Worm (Caenorhabditis elegans) whole organism, early embryonic: ENCODE data around the gene gcy-36.

Experiments used
- B0310.2 ChIP-seq: sonication (generic microtip); optimal IDR thresholded peaks from 2 replicates; lab custom pipeline; 2016; ENCODE audit warnings: mild to moderate bottlenecking, missing genetic modification characterization, missing compliant biosample characterization
- F13C5.2 ChIP-seq: sonication (generic microtip); optimal IDR thresholded peaks from 2 replicates; lab custom pipeline; 2017; ENCODE audit warnings: mild to moderate bottlenecking, missing genetic modification characterization, inconsistent platforms, missing compliant biosample characterization
- aly-1 ChIP-seq: sonication (generic microtip); optimal IDR thresholded peaks from 2 replicates; lab custom pipeline; 2016; ENCODE audit warnings: missing genetic modification characterization, missing compliant biosample characterization
- ama-1 ChIP-seq: fragments of 150-350 bp; optimal IDR thresholded peaks from 2 replicates; lab custom pipeline; 2014
- ceh-13 ChIP-seq: fragments of 200-800 bp; sonication (Bioruptor generic); optimal IDR thresholded peaks from 2 replicates; lab custom pipeline; 2018; ENCODE audit warnings: mild to moderate bottlenecking, missing genetic modification characterization, missing compliant biosample characterization
- ceh-36 ChIP-seq: sonication (generic microtip); optimal IDR thresholded peaks from 2 replicates; lab custom pipeline; 2016; ENCODE audit warnings: missing genetic modification characterization, inconsistent platforms, missing compliant biosample characterization
- ets-7 ChIP-seq: sonication (generic microtip); optimal IDR thresholded peaks from 2 replicates; lab custom pipeline; 2016; ENCODE audit warnings: missing genotype, missing genetic modification characterization, missing compliant biosample characterization
- flt-1 ChIP-seq: fragments of 200-800 bp; sonication (Bioruptor generic); IDR thresholded peaks from 2 replicates; pipeline ENCODE4 v1.3.6; 2022; ENCODE audit warnings: missing genetic modification characterization, missing compliant biosample characterization
- hmbx-1 ChIP-seq: sonication (generic microtip); optimal IDR thresholded peaks from 2 replicates; lab custom pipeline; 2016; ENCODE audit warnings: mild to moderate bottlenecking, missing genetic modification characterization, missing compliant biosample characterization
- hmg-4 ChIP-seq: fragments of 200-800 bp; sonication (Bioruptor generic); optimal IDR thresholded peaks from 2 replicates; lab custom pipeline; 2018; ENCODE audit warnings: mild to moderate bottlenecking, missing genetic modification characterization, missing compliant biosample characterization
- hnd-1 ChIP-seq: sonication (generic microtip); optimal IDR thresholded peaks from 2 replicates; lab custom pipeline; 2016; ENCODE audit warnings: missing genetic modification characterization, missing compliant biosample characterization
- pes-1 ChIP-seq: fragments of 200-800 bp; sonication (Bioruptor generic); IDR thresholded peaks from 2 replicates; pipeline ENCODE4 v1.3.6; 2022; ENCODE audit warnings: missing genetic modification reagents, missing genetic modification characterization, missing compliant biosample characterization
- scrt-1 ChIP-seq: fragments of 200-800 bp; sonication (Bioruptor generic); IDR thresholded peaks from 2 replicates; pipeline ENCODE4 v1.3.6; 2022; ENCODE audit warnings: missing genetic modification characterization, missing compliant biosample characterization
- sea-1 ChIP-seq: fragments of 200-800 bp; sonication (Bioruptor generic); conservative IDR thresholded peaks from 2 replicates; pipeline ENCODE4 v1.3.6; 2022; ENCODE audit warnings: missing genetic modification characterization, missing compliant biosample characterization
- tbx-11 ChIP-seq: fragments of 200-800 bp; sonication (Bioruptor generic); IDR thresholded peaks from 2 replicates; pipeline ENCODE4 v1.3.6; 2022; ENCODE audit warnings: missing genetic modification characterization, missing compliant biosample characterization
- tbx-37 ChIP-seq: fragments of 200-800 bp; sonication (Bioruptor generic); conservative IDR thresholded peaks from 2 replicates; pipeline ENCODE4 v1.3.6; 2022; ENCODE audit warnings: missing genetic modification reagents, missing genetic modification characterization, missing compliant biosample characterization
- tra-4 ChIP-seq: sonication (generic microtip); optimal IDR thresholded peaks from 2 replicates; lab custom pipeline; 2017; ENCODE audit warnings: missing genetic modification characterization, missing compliant biosample characterization

gcy-36 gene

ce11 chrX:15478717-15479116 lies at the start of gene gcy-36:
gcy-36 (plus strand) TSS chrX:15479017.
- no peak for TF ChIP-seq scrt-1 (GFP tag; lab: Robert Waterston, UW)
- no peak for TF ChIP-seq hnd-1 (tag; lab: Kevin White, UChicago)
- TF ChIP-seq hmg-4 (GFP tag; lab: Kevin White, UChicago) = no peak
- TF ChIP-seq flt-1 (GFP tag; lab: Robert Waterston, UW) = no peak
- TF ChIP-seq tra-4 (tag; lab: Kevin White, UChicago) = no peak
- no peak for TF ChIP-seq tbx-11
- TF ChIP-seq ceh-36 (tag; lab: Kevin White, UChicago) = no peak
- no peak for TF ChIP-seq aly-1 (tag; lab: Kevin White, UChicago)
- TF ChIP-seq tbx-37 (GFP tag; lab: Robert Waterston, UW) = no peak
- no peak for TF ChIP-seq ets-7 (tag; lab: Kevin White, UChicago)
- TF ChIP-seq hmbx-1 = no peak
- TF ChIP-seq B0310.2 (tag; lab: Kevin White, UChicago) = no peak

- no peak for TF ChIP-seq aly-1 (tag; lab: Kevin White, UChicago)
- no peak for TF ChIP-seq F13C5.2 (tag; lab: Kevin White, UChicago)
- TF ChIP-seq B0310.2 (tag; lab: Kevin White, UChicago) = no peak
- TF ChIP-seq scrt-1 (GFP tag; lab: Robert Waterston, UW) = no peak
- no peak for TF ChIP-seq ceh-13 (GFP tag; lab: Kevin White, UChicago)
- no peak for TF ChIP-seq tra-4 (tag; lab: Kevin White, UChicago)
- no peak for TF ChIP-seq hnd-1 (tag; lab: Kevin White, UChicago)
- TF ChIP-seq hmg-4 (GFP tag; lab: Kevin White, UChicago) = no peak
- TF ChIP-seq flt-1 (GFP tag; lab: Robert Waterston, UW) = no peak
- TF ChIP-seq tbx-37 (GFP tag; lab: Robert Waterston, UW) = no peak
- TF ChIP-seq hmbx-1 = no peak
These were observed 47.8 kb upstream of the gcy-36 start, which contains the start of gene blos-8 for ce11 chrX:15430983-15431382. blos-8 (minus strand) TSS chrX:15431198.

ce11 chrX:15433487-15433886 lies 45.3 kb upstream of the gcy-36 start, which contains the start of gene flp-32:
flp-32 (plus strand) TSS chrX:15433787.
- TF ChIP-seq tbx-11 (no peak), ceh-13 (GFP tag; lab: Kevin White, UChicago) (no peak), B0310.2 (tag; lab: Kevin White, UChicago) (no peak), flt-1 (GFP tag; lab: Robert Waterston, UW) (no peak), sea-1 (GFP tag; lab: Robert Waterston, UW) (no peak), ets-7 (tag; lab: Kevin White, UChicago) (no peak), aly-1 (tag; lab: Kevin White, UChicago) (no peak), hnd-1 (tag; lab: Kevin White, UChicago) (no peak), tbx-37 (GFP tag; lab: Robert Waterston, UW) (no peak), F13C5.2 (tag; lab: Kevin White, UChicago) (no peak), hmbx-1 (no peak), scrt-1 (GFP tag; lab: Robert Waterston, UW) (no peak), hmg-4 (GFP tag; lab: Kevin White, UChicago) (no peak), ama-1 (lab: Kevin White, UChicago) (no peak)

- no peak for TF ChIP-seq scrt-1 (GFP tag; lab: Robert Waterston, UW)
- no peak for TF ChIP-seq ceh-36 (tag; lab: Kevin White, UChicago)
- no peak for TF ChIP-seq ama-1 (lab: Kevin White, UChicago)
These were observed 43.9 kb upstream of the gcy-36 start for ce11 chrX:15434922-15435321.

ce11 chrX:15438768-15439167 lies 40.0 kb upstream of the gcy-36 start:
- TF ChIP-seq hnd-1 (tag; lab: Kevin White, UChicago) = no peak
- TF ChIP-seq ceh-36 (tag; lab: Kevin White, UChicago) = no peak
- no peak for TF ChIP-seq tbx-11
- TF ChIP-seq hmbx-1 = no peak
- TF ChIP-seq pes-1 (GFP tag; lab: Robert Waterston, UW) = no peak
- no peak for TF ChIP-seq F13C5.2 (tag; lab: Kevin White, UChicago)
- no peak for TF ChIP-seq ceh-13 (GFP tag; lab: Kevin White, UChicago)
- no peak for TF ChIP-seq tbx-37 (GFP tag; lab: Robert Waterston, UW)
- TF ChIP-seq hmg-4 (GFP tag; lab: Kevin White, UChicago) = no peak
- no peak for TF ChIP-seq aly-1 (tag; lab: Kevin White, UChicago)
- TF ChIP-seq ama-1 (lab: Kevin White, UChicago) = no peak
- TF ChIP-seq ets-7 (tag; lab: Kevin White, UChicago) = no peak
- no peak for TF ChIP-seq B0310.2 (tag; lab: Kevin White, UChicago)
- TF ChIP-seq tra-4 (tag; lab: Kevin White, UChicago) = no peak

- TF ChIP-seq hmbx-1 = no peak
- no peak for TF ChIP-seq scrt-1 (GFP tag; lab: Robert Waterston, UW)
- TF ChIP-seq aly-1 (tag; lab: Kevin White, UChicago) = no peak
- TF ChIP-seq ceh-13 (GFP tag; lab: Kevin White, UChicago) = no peak
- no peak for TF ChIP-seq hmg-4 (GFP tag; lab: Kevin White, UChicago)
- no peak for TF ChIP-seq tbx-11
- no peak for TF ChIP-seq hnd-1 (tag; lab: Kevin White, UChicago)
- no peak for TF ChIP-seq pes-1 (GFP tag; lab: Robert Waterston, UW)
- no peak for TF ChIP-seq sea-1 (GFP tag; lab: Robert Waterston, UW)
- no peak for TF ChIP-seq ets-7 (tag; lab: Kevin White, UChicago)
- no peak for TF ChIP-seq tra-4 (tag; lab: Kevin White, UChicago)
- no peak for TF ChIP-seq B0310.2 (tag; lab: Kevin White, UChicago)
- TF ChIP-seq ceh-36 (tag; lab: Kevin White, UChicago) = no peak
- TF ChIP-seq tbx-37 (GFP tag; lab: Robert Waterston, UW) = no peak
- no peak for TF ChIP-seq F13C5.2 (tag; lab: Kevin White, UChicago)
These were observed 37.8 kb upstream of the gcy-36 start, which contains the start of gene mocs-1 for ce11 chrX:15440744-15441685. mocs-1 (minus strand) TSS chrX:15440794.
